Fruit fly (Drosophila melanogaster): ENCODE measurements around the gene CG4374.

DNA sequence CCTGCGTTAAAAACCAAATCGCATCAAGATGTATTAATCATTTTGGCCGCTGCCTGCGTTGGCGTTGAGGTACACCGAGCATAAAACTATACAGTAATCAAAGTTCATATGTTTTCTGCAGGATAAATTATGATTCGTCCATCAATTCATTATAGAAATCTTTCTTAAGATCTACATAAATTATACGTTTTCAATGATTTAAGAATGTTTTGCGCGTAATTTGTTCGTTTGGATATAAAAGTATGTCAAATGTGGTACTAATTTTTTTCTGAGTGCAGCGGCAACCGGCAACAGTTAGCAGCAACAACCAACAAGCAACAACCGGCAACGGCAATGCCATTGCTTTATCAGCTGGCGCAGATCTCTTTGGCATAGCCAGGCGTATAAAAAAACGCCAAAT is 55.5 kb downstream of the CG4374 start:
- no peak for TF ChIP-seq CG8478 (optimal IDR thresholded peaks at IDR 0.05)
- TF ChIP-seq CTCF (optimal IDR thresholded peaks at IDR 0.05), result no peak
